Fruit fly (Drosophila melanogaster) whole organism, embryonic: ENCODE measurements around the gene CG7333.

Experiments used
- Awh ChIP-seq: fragments of 200-800 bp; sonication (Bioruptor generic); IDR thresholded peaks from 2 replicates; pipeline ENCODE4, ENCODE4 v1.3.6; 2022; ENCODE audit warnings: missing biosample characterization, missing genetic modification characterization
- BtbVII ChIP-seq: fragments of 200-800 bp; sonication (Bioruptor generic); optimal IDR thresholded peaks from 3 replicates; lab custom pipeline; 2017; ENCODE audit warnings: missing biosample characterization, mild to moderate bottlenecking, missing genetic modification characterization
- C15 ChIP-seq: fragments of 200-800 bp; sonication (Bioruptor generic); IDR thresholded peaks from 3 replicates; pipeline ENCODE4 v1.3.6; 2022; ENCODE audit warnings: missing biosample characterization, missing genetic modification characterization
- CG10321 ChIP-seq: fragments of 200-800 bp; sonication (Bioruptor generic); IDR thresholded peaks from 2 replicates; pipeline ENCODE4 v1.3.6; 2022; ENCODE audit warnings: missing biosample characterization, missing genetic modification characterization
- CG11696 ChIP-seq: fragments of 200-800 bp; sonication (Bioruptor generic); IDR thresholded peaks from 2 replicates; pipeline ENCODE4 v1.3.6; 2022; ENCODE audit warnings: missing biosample characterization, missing genetic modification characterization
- CG12769 ChIP-seq: fragments of 200-800 bp; sonication (Bioruptor generic); optimal IDR thresholded peaks from 2 replicates; lab custom pipeline; 2019; ENCODE audit warnings: missing biosample characterization, mild to moderate bottlenecking, missing genetic modification characterization, moderate library complexity
- CG13123 ChIP-seq: fragments of 200-800 bp; sonication (Bioruptor generic); optimal IDR thresholded peaks from 2 replicates; lab custom pipeline; 2016; ENCODE audit warnings: missing biosample characterization, missing genetic modification characterization
- CG14710 ChIP-seq: fragments of 200-800 bp; sonication (Bioruptor generic); optimal IDR thresholded peaks from 3 replicates; lab custom pipeline; 2019; ENCODE audit warnings: missing biosample characterization, mild to moderate bottlenecking, missing genetic modification characterization, moderate library complexity
- CG15011 ChIP-seq: fragments of 200-800 bp; sonication (Bioruptor generic); optimal IDR thresholded peaks from 3 replicates; lab custom pipeline; 2018; ENCODE audit warnings: missing biosample characterization, mild to moderate bottlenecking, missing genetic modification characterization
- CG15269 ChIP-seq: fragments of 200-800 bp; sonication (Bioruptor generic); optimal IDR thresholded peaks from 2 replicates; lab custom pipeline; 2018; ENCODE audit warnings: missing biosample characterization, mild to moderate bottlenecking, missing genetic modification characterization, moderate library complexity
- CG16813 ChIP-seq: fragments of 200-800 bp; sonication (Bioruptor generic); IDR thresholded peaks from 3 replicates; pipeline ENCODE4 v1.3.6; 2022; ENCODE audit warnings: missing biosample characterization, missing genetic modification characterization; ENCODE audit not compliant: partially characterized antibody
- CG31365 ChIP-seq: fragments of 200-800 bp; sonication (Bioruptor generic); optimal IDR thresholded peaks from 2 replicates; lab custom pipeline; 2018; ENCODE audit warnings: missing biosample characterization, mild to moderate bottlenecking, missing genetic modification characterization
- CG32767 ChIP-seq: fragments of 200-800 bp; sonication (Bioruptor generic); IDR thresholded peaks from 2 replicates; pipeline ENCODE4 v1.3.6; 2022; ENCODE audit warnings: missing biosample characterization, missing genetic modification characterization
- CG4854 ChIP-seq: fragments of 200-800 bp; sonication (Bioruptor generic); optimal IDR thresholded peaks from 2 replicates; lab custom pipeline; 2016; ENCODE audit warnings: missing biosample characterization, missing genetic modification characterization, inconsistent platforms
- CG6272 ChIP-seq: fragments of 200-800 bp; sonication (Bioruptor generic); IDR thresholded peaks from 2 replicates; pipeline ENCODE4 v1.3.6; 2022; ENCODE audit warnings: missing biosample characterization, missing genetic modification characterization
- CG6854 ChIP-seq: fragments of 200-800 bp; sonication (Bioruptor generic); optimal IDR thresholded peaks from 3 replicates; lab custom pipeline; 2017; ENCODE audit warnings: missing biosample characterization, mild to moderate bottlenecking, missing genetic modification characterization
- CrebB ChIP-seq: fragments of 200-800 bp; sonication (Bioruptor generic); optimal IDR thresholded peaks from 3 replicates; lab custom pipeline; 2018; ENCODE audit warnings: missing biosample characterization, mild to moderate bottlenecking, missing genetic modification characterization
- D ChIP-seq, 2 experiments: fragments of 200-800 bp in 1 of 2; fragments of >200 bp in 1 of 2; sonication (Bioruptor generic) in 1 of 2; optimal IDR thresholded peaks; 2 replicates in 1 of 2; 3 replicates in 1 of 2; lab custom pipeline; 2017; ENCODE audit warnings: mild to moderate bottlenecking in 1 of 2, missing biosample characterization in 1 of 2, missing genetic modification characterization in 1 of 2, missing genetic modification reagents in 1 of 2
- Dfd ChIP-seq, 2 experiments: fragments of >200 bp; optimal IDR thresholded peaks; 2 replicates each; lab custom pipeline; 2017; ENCODE audit warnings: missing biosample characterization in 2 of 2, missing genetic modification characterization in 2 of 2
- Drgx ChIP-seq: fragments of 200-800 bp; sonication (Bioruptor generic); IDR thresholded peaks from 2 replicates; pipeline ENCODE4 v1.3.6; 2022; ENCODE audit warnings: missing biosample characterization, missing genetic modification characterization
- Eip74EF ChIP-seq, 2 experiments: fragments of 200-800 bp in 1 of 2; fragments of >200 bp in 1 of 2; sonication (Bioruptor generic) in 1 of 2; optimal IDR thresholded peaks; 2 replicates each; lab custom pipeline; 2017 to 2019; ENCODE audit warnings: missing biosample characterization in 2 of 2, missing genetic modification characterization in 2 of 2, mild to moderate bottlenecking in 1 of 2, moderate library complexity in 1 of 2
- H2.0 ChIP-seq: fragments of 200-800 bp; sonication (Bioruptor generic); IDR thresholded peaks from 2 replicates; pipeline ENCODE4 v1.3.6; 2022; ENCODE audit warnings: missing biosample characterization, missing genetic modification characterization
- Hr78 ChIP-seq, 2 experiments: fragments of 200-800 bp in 1 of 2; fragments of >200 bp in 1 of 2; sonication (Bioruptor generic) in 1 of 2; optimal IDR thresholded peaks; 2 replicates each; lab custom pipeline; 2017 to 2019; ENCODE audit warnings: missing biosample characterization in 2 of 2, missing genetic modification characterization in 2 of 2, mild to moderate bottlenecking in 1 of 2, moderate library complexity in 1 of 2
- Jarid2 ChIP-seq: fragments of 200-800 bp; sonication (Bioruptor generic); optimal IDR thresholded peaks from 3 replicates; lab custom pipeline; 2017; ENCODE audit warnings: mild to moderate bottlenecking, missing biosample characterization, missing genetic modification reagents, missing genetic modification characterization
- MBD-R2 ChIP-seq: fragments of 200-800 bp; sonication (Bioruptor generic); IDR thresholded peaks from 2 replicates; pipeline ENCODE4 v1.3.6; 2022; ENCODE audit warnings: missing biosample characterization, missing genetic modification characterization
- MTF-1 ChIP-seq: fragments of 200-800 bp; sonication (Bioruptor generic); optimal IDR thresholded peaks from 2 replicates; lab custom pipeline; 2018; ENCODE audit warnings: missing biosample characterization, mild to moderate bottlenecking, missing genetic modification characterization, borderline replicate concordance
- ac ChIP-seq: fragments of 200-800 bp; sonication (Bioruptor generic); optimal IDR thresholded peaks from 3 replicates; lab custom pipeline; 2017; ENCODE audit warnings: missing biosample characterization, mild to moderate bottlenecking, missing genetic modification characterization
- amos ChIP-seq: fragments of 200-800 bp; sonication (Bioruptor generic); IDR thresholded peaks from 2 replicates; pipeline ENCODE4 v1.3.6; 2022; ENCODE audit warnings: missing biosample characterization, missing genetic modification characterization; ENCODE audit not compliant: partially characterized antibody
- ap ChIP-seq: fragments of 200-800 bp; sonication (Bioruptor generic); IDR thresholded peaks from 2 replicates; pipeline ENCODE4 v1.3.6; 2022; ENCODE audit warnings: missing biosample characterization, missing genetic modification characterization
- bowl ChIP-seq: fragments of 200-800 bp; sonication (Bioruptor generic); IDR thresholded peaks from 2 replicates; pipeline ENCODE4 v1.3.6; 2022; ENCODE audit warnings: missing biosample characterization, missing genetic modification characterization
- caup ChIP-seq: fragments of 200-800 bp; sonication (Bioruptor generic); optimal IDR thresholded peaks from 3 replicates; lab custom pipeline; 2017; ENCODE audit warnings: missing biosample characterization, mild to moderate bottlenecking, missing genetic modification characterization, moderate library complexity; ENCODE audit not compliant: severe bottlenecking
- dm ChIP-seq: fragments of 200-800 bp; sonication (Bioruptor generic); optimal IDR thresholded peaks from 3 replicates; lab custom pipeline; 2016; ENCODE audit warnings: missing biosample characterization, missing genetic modification characterization
- fd102C ChIP-seq: fragments of 200-800 bp; sonication (Bioruptor generic); optimal IDR thresholded peaks from 2 replicates; lab custom pipeline; 2018; ENCODE audit warnings: missing biosample characterization, mild to moderate bottlenecking, missing genetic modification characterization, moderate library complexity
- ham ChIP-seq: fragments of 200-800 bp; sonication (Bioruptor generic); IDR thresholded peaks from 2 replicates; pipeline ENCODE4 v1.3.6; 2022; ENCODE audit warnings: missing biosample characterization, missing genetic modification characterization
- ind ChIP-seq: fragments of 200-800 bp; sonication (Bioruptor generic); optimal IDR thresholded peaks from 3 replicates; lab custom pipeline; 2016; ENCODE audit warnings: missing biosample characterization, missing genetic modification characterization
- jigr1 ChIP-seq: fragments of 200-800 bp; sonication (Bioruptor generic); IDR thresholded peaks from 3 replicates; pipeline ENCODE4 v1.3.6; 2022; ENCODE audit warnings: missing biosample characterization, missing genetic modification characterization
- lov ChIP-seq, 2 experiments: fragments of 200-800 bp in 1 of 2; fragments of >200 bp in 1 of 2; sonication (Bioruptor generic) in 1 of 2; IDR thresholded peaks in 1 of 2; optimal IDR thresholded peaks in 1 of 2; 2 replicates in 1 of 2; 3 replicates in 1 of 2; pipeline versions ENCODE4 v1.3.6 to Lab custom; 2017 to 2022; ENCODE audit warnings: missing biosample characterization in 1 of 2, missing genetic modification characterization in 1 of 2
- mam ChIP-seq: fragments of 200-800 bp; sonication (Bioruptor generic); optimal IDR thresholded peaks from 3 replicates; lab custom pipeline; 2016; ENCODE audit warnings: missing biosample characterization, missing genetic modification characterization
- mirr ChIP-seq: fragments of 200-800 bp; sonication (Bioruptor generic); optimal IDR thresholded peaks from 3 replicates; lab custom pipeline; 2018; ENCODE audit warnings: missing biosample characterization, mild to moderate bottlenecking, missing genetic modification characterization
- nmo ChIP-seq: fragments of 200-800 bp; sonication (Bioruptor generic); optimal IDR thresholded peaks from 2 replicates; lab custom pipeline; 2018; ENCODE audit warnings: missing biosample characterization, mild to moderate bottlenecking, missing genetic modification characterization, moderate library complexity
- peb ChIP-seq: fragments of 200-800 bp; sonication (Bioruptor generic); IDR thresholded peaks from 2 replicates; pipeline ENCODE4 v1.3.6; 2022; ENCODE audit warnings: missing biosample characterization, missing genetic modification characterization
- pfk ChIP-seq: fragments of 200-800 bp; sonication (Bioruptor generic); optimal IDR thresholded peaks from 2 replicates; lab custom pipeline; 2018; ENCODE audit warnings: missing biosample characterization, mild to moderate bottlenecking, missing genetic modification characterization, moderate library complexity
- pros ChIP-seq: fragments of 200-800 bp; sonication (Bioruptor generic); optimal IDR thresholded peaks from 3 replicates; lab custom pipeline; 2019; ENCODE audit warnings: missing biosample characterization, mild to moderate bottlenecking, missing genetic modification characterization, moderate library complexity
- rib ChIP-seq: fragments of 200-800 bp; sonication (Bioruptor generic); IDR thresholded peaks from 2 replicates; pipeline ENCODE4 v1.3.6; 2022; ENCODE audit warnings: missing biosample characterization, missing genetic modification characterization
- sens-2 ChIP-seq: fragments of 200-800 bp; sonication (Bioruptor generic); IDR thresholded peaks from 2 replicates; pipeline ENCODE4 v1.3.6; 2022; ENCODE audit warnings: missing biosample characterization, missing genetic modification characterization
- sob ChIP-seq: fragments of 200-800 bp; sonication (Bioruptor generic); IDR thresholded peaks from 2 replicates; pipeline ENCODE4 v1.3.6; 2022; ENCODE audit warnings: missing biosample characterization, missing genetic modification characterization
- stwl ChIP-seq: fragments of 200-800 bp; sonication (Bioruptor generic); optimal IDR thresholded peaks from 3 replicates; lab custom pipeline; 2018; ENCODE audit warnings: missing biosample characterization, mild to moderate bottlenecking, missing genetic modification characterization, moderate library complexity
- tna ChIP-seq: fragments of 200-800 bp; sonication (Bioruptor generic); IDR thresholded peaks from 2 replicates; pipeline ENCODE4 v1.3.6; 2022; ENCODE audit warnings: missing biosample characterization, missing genetic modification characterization; ENCODE audit not compliant: partially characterized antibody
- z ChIP-seq: fragments of 200-800 bp; sonication (Bioruptor generic); IDR thresholded peaks from 3 replicates; pipeline ENCODE4 v1.3.6; 2022; ENCODE audit warnings: missing biosample characterization, missing genetic modification characterization

The CG7333 gene

dm6 chr3R:19620953-19621352, 20.5 kb downstream of the CG7333 start (continued):
- TF ChIP-seq C15 (GFP tag; lab: Robert Waterston, UW) (no peak), BtbVII (no peak), D (optimal IDR thresholded peaks at IDR 0.05; lab: Kevin White, UChicago) (no peak), D (GFP tag; optimal IDR thresholded peaks at IDR 0.05; lab: Kevin White, UChicago) (no peak), nmo (GFP tag; lab: Kevin White, UChicago) (no peak), CG4854 (GFP tag; lab: Kevin White, UChicago) (no peak), sob (GFP tag; lab: Robert Waterston, UW) (peak; percentile 20; the same call in 1 of the 2 replicates), CG11696 (no peak), sens-2 (GFP tag; lab: Robert Waterston, UW) (0 out of 2 replicates have a peak, but pooled peaks have one; percentile 8), amos (GFP tag; lab: Robert Waterston, UW) (no peak; the same call in 1 of the 2 replicates), lov (optimal IDR thresholded peaks at IDR 0.05; lab: Kevin White, UChicago) (no peak), lov (GFP tag; IDR thresholded peaks at IDR 0.05; lab: Robert Waterston, UW) (no peak), bowl (no peak), Jarid2 (GFP tag; lab: Kevin White, UChicago) (peak; percentile 73), jigr1 (GFP tag; lab: Robert Waterston, UW) (no peak), MTF-1 (GFP tag; lab: Kevin White, UChicago) (no peak), mirr (GFP tag; lab: Kevin White, UChicago) (peak; percentile 54), mam (no peak), ac (GFP tag; lab: Kevin White, UChicago) (no peak), CG14710 (tag; lab: Kevin White, UChicago) (no peak), CG6854 (GFP tag; lab: Kevin White, UChicago) (peak; percentile 38), rib (no peak; the same call in none of the 2 replicates), stwl (tag; lab: Kevin White, UChicago) (no peak), ap (GFP tag; lab: Robert Waterston, UW) (no peak), Eip74EF (GFP tag; optimal IDR thresholded peaks at IDR 0.05; lab: Kevin White, UChicago) (peak in 1 of 2 experiments; percentile 40), Dfd (GFP tag; optimal IDR thresholded peaks at IDR 0.05; lab: Kevin White, UChicago) (no peak), CG16813 (GFP tag; lab: Robert Waterston, UW) (no peak), CG6272 (GFP tag; lab: Robert Waterston, UW) (no peak), Drgx (GFP tag; lab: Robert Waterston, UW) (no peak), CG10321 (GFP tag; lab: Robert Waterston, UW) (no peak), z (GFP tag; lab: Robert Waterston, UW) (peak; percentile 86), dm (GFP tag; lab: Kevin White, UChicago) (no peak), CG13123 (no peak), CG15269 (tag; lab: Kevin White, UChicago) (peak; percentile 38), MBD-R2 (GFP tag; lab: Robert Waterston, UW) (0 out of 2 replicates have a peak, but pooled peaks have one; percentile 12), pros (GFP tag; lab: Kevin White, UChicago) (no peak), CG31365 (tag; lab: Kevin White, UChicago) (no peak), pfk (GFP tag; lab: Kevin White, UChicago) (no peak), ham (GFP tag; lab: Robert Waterston, UW) (no peak), H2.0 (GFP tag; lab: Robert Waterston, UW) (no peak), CG12769 (tag; lab: Kevin White, UChicago) (peak; percentile 89), fd102C (GFP tag; lab: Kevin White, UChicago) (no peak), CG15011 (GFP tag; lab: Kevin White, UChicago) (no peak), CrebB (tag; lab: Kevin White, UChicago) (no peak), CG32767 (no peak), peb (GFP tag; lab: Robert Waterston, UW) (no peak), Awh (GFP tag; lab: Robert Waterston, UW) (no peak), tna (GFP tag; lab: Robert Waterston, UW) (no peak), Hr78 (GFP tag; optimal IDR thresholded peaks at IDR 0.05; lab: Kevin White, UChicago) (no peak), caup (GFP tag; lab: Kevin White, UChicago) (no peak), ind (GFP tag; lab: Kevin White, UChicago) (no peak)
